Fruit fly (Drosophila melanogaster) whole organism, embryonic: ENCODE data around the gene Ts.

Source experiments
- Ada2b ChIP-seq: fragments of 200-800 bp; sonication (Bioruptor generic); IDR thresholded peaks from 2 replicates; pipeline ENCODE4 v1.3.6; 2022; ENCODE audit warnings: missing biosample characterization, missing genetic modification characterization
- Awh ChIP-seq: fragments of 200-800 bp; sonication (Bioruptor generic); IDR thresholded peaks from 2 replicates; pipeline ENCODE4, ENCODE4 v1.3.6; 2022; ENCODE audit warnings: missing biosample characterization, missing genetic modification characterization
- CG10366 ChIP-seq: fragments of 200-800 bp; sonication (Bioruptor generic); IDR thresholded peaks from 2 replicates; pipeline ENCODE4 v1.3.6; 2022; ENCODE audit warnings: missing biosample characterization, missing genetic modification characterization
- CG11504 ChIP-seq: fragments of 200-800 bp; sonication (Bioruptor generic); optimal IDR thresholded peaks from 3 replicates; lab custom pipeline; 2019; ENCODE audit warnings: missing biosample characterization, mild to moderate bottlenecking, missing genetic modification characterization, moderate library complexity
- CG12071 ChIP-seq: fragments of 200-800 bp; sonication (Bioruptor generic); optimal IDR thresholded peaks from 3 replicates; lab custom pipeline; 2018; ENCODE audit warnings: missing biosample characterization, mild to moderate bottlenecking, missing genetic modification characterization
- CG12299 ChIP-seq: fragments of 200-800 bp; sonication (Bioruptor generic); optimal IDR thresholded peaks from 2 replicates; lab custom pipeline; 2018; ENCODE audit warnings: missing biosample characterization, mild to moderate bottlenecking, missing genetic modification characterization
- CG15601 ChIP-seq: fragments of 200-800 bp; sonication (Bioruptor generic); optimal IDR thresholded peaks from 3 replicates; lab custom pipeline; 2019; ENCODE audit warnings: missing biosample characterization, mild to moderate bottlenecking, missing genetic modification characterization, moderate library complexity
- CG17359 ChIP-seq: fragments of 200-800 bp; sonication (Bioruptor generic); optimal IDR thresholded peaks from 3 replicates; lab custom pipeline; 2018; ENCODE audit warnings: missing biosample characterization, mild to moderate bottlenecking, missing genetic modification characterization, moderate library complexity
- CG17385 ChIP-seq: fragments of 200-800 bp; sonication (Bioruptor generic); optimal IDR thresholded peaks from 3 replicates; lab custom pipeline; 2018; ENCODE audit warnings: missing biosample characterization, mild to moderate bottlenecking, missing genetic modification characterization
- CG2129 ChIP-seq: fragments of 200-800 bp; sonication (Bioruptor generic); IDR thresholded peaks from 2 replicates; pipeline ENCODE4 v1.3.6; 2022; ENCODE audit warnings: missing biosample characterization, missing genetic modification characterization; ENCODE audit not compliant: partially characterized antibody
- CG2199 ChIP-seq: fragments of 200-800 bp; sonication (Bioruptor generic); IDR thresholded peaks from 3 replicates; pipeline ENCODE4 v1.3.6; 2022; ENCODE audit warnings: missing biosample characterization, missing genetic modification characterization
- CG30020 ChIP-seq: fragments of 200-800 bp; optimal IDR thresholded peaks from 2 replicates; lab custom pipeline; 2019; ENCODE audit warnings: missing biosample characterization, mild to moderate bottlenecking, missing genetic modification characterization, moderate library complexity
- CG43689 ChIP-seq: fragments of 200-800 bp; sonication (Bioruptor generic); IDR thresholded peaks from 2 replicates; pipeline ENCODE4 v1.3.6; 2022; ENCODE audit warnings: missing biosample characterization, missing genetic modification characterization
- CG4854 ChIP-seq: fragments of 200-800 bp; sonication (Bioruptor generic); optimal IDR thresholded peaks from 2 replicates; lab custom pipeline; 2016; ENCODE audit warnings: missing biosample characterization, missing genetic modification characterization, inconsistent platforms
- CG5245 ChIP-seq: fragments of 200-800 bp; sonication (Bioruptor generic); optimal IDR thresholded peaks from 3 replicates; lab custom pipeline; 2016; ENCODE audit warnings: missing biosample characterization, missing genetic modification characterization
- CG6791 ChIP-seq: fragments of 200-800 bp; sonication (Bioruptor generic); IDR thresholded peaks from 3 replicates; pipeline ENCODE4 v1.3.6; 2022; ENCODE audit warnings: missing biosample characterization, missing genetic modification characterization; ENCODE audit not compliant: partially characterized antibody
- CG7271 ChIP-seq: fragments of 200-800 bp; sonication (Bioruptor generic); optimal IDR thresholded peaks from 2 replicates; lab custom pipeline; 2018; ENCODE audit warnings: missing biosample characterization, mild to moderate bottlenecking, missing genetic modification characterization, moderate library complexity
- CG7928 ChIP-seq: fragments of 200-800 bp; sonication (Bioruptor generic); optimal IDR thresholded peaks from 2 replicates; lab custom pipeline; 2017; ENCODE audit warnings: missing biosample characterization, mild to moderate bottlenecking, missing genetic modification characterization
- CG8281 ChIP-seq: fragments of 200-800 bp; sonication (Bioruptor generic); optimal IDR thresholded peaks from 2 replicates; lab custom pipeline; 2018; ENCODE audit warnings: missing biosample characterization, mild to moderate bottlenecking, missing genetic modification characterization, moderate library complexity
- CG9797 ChIP-seq: fragments of 200-800 bp; sonication (Bioruptor generic); optimal IDR thresholded peaks from 3 replicates; lab custom pipeline; 2018; ENCODE audit warnings: missing biosample characterization, mild to moderate bottlenecking, missing genetic modification characterization
- D ChIP-seq, 2 experiments: fragments of 200-800 bp in 1 of 2; fragments of >200 bp in 1 of 2; sonication (Bioruptor generic) in 1 of 2; optimal IDR thresholded peaks; 2 replicates in 1 of 2; 3 replicates in 1 of 2; lab custom pipeline; 2017; ENCODE audit warnings: mild to moderate bottlenecking in 1 of 2, missing biosample characterization in 1 of 2, missing genetic modification characterization in 1 of 2, missing genetic modification reagents in 1 of 2
- Elba2 ChIP-seq: fragments of 200-800 bp; sonication (Bioruptor generic); optimal IDR thresholded peaks from 3 replicates; lab custom pipeline; 2016; ENCODE audit warnings: missing biosample characterization, missing genetic modification characterization
- HLH54F ChIP-seq: fragments of 200-800 bp; sonication (Bioruptor generic); optimal IDR thresholded peaks from 3 replicates; lab custom pipeline; 2016; ENCODE audit warnings: missing biosample characterization, missing genetic modification characterization
- Poxn ChIP-seq: fragments of 200-800 bp; sonication (Bioruptor generic); IDR thresholded peaks from 2 replicates; pipeline ENCODE4 v1.3.6; 2022; ENCODE audit warnings: missing biosample characterization, missing genetic modification characterization
- Sry-β ChIP-seq: fragments of 200-800 bp; sonication (Bioruptor generic); optimal IDR thresholded peaks from 2 replicates; lab custom pipeline; 2018; ENCODE audit warnings: missing biosample characterization, mild to moderate bottlenecking, missing genetic modification characterization, moderate library complexity
- Sry-δ ChIP-seq: fragments of 200-800 bp; sonication (Bioruptor generic); optimal IDR thresholded peaks from 2 replicates; lab custom pipeline; 2016; ENCODE audit warnings: missing biosample characterization, missing genetic modification characterization
- Xrp1 ChIP-seq: fragments of 200-800 bp; sonication (Bioruptor generic); IDR thresholded peaks from 2 replicates; pipeline ENCODE4 v1.3.6; 2022; ENCODE audit warnings: missing biosample characterization, missing genetic modification characterization
- ab ChIP-seq: fragments of 200-800 bp; sonication (Bioruptor generic); optimal IDR thresholded peaks from 2 replicates; lab custom pipeline; 2016; ENCODE audit warnings: missing biosample characterization, missing genetic modification characterization
- ara ChIP-seq: fragments of 200-800 bp; sonication (Bioruptor generic); IDR thresholded peaks from 2 replicates; pipeline ENCODE4 v1.3.6; 2022; ENCODE audit warnings: missing biosample characterization, missing genetic modification characterization
- ash1 ChIP-seq: fragments of 200-800 bp; sonication (Bioruptor generic); optimal IDR thresholded peaks from 2 replicates; lab custom pipeline; 2018; ENCODE audit warnings: missing biosample characterization, mild to moderate bottlenecking, missing genetic modification characterization
- chinmo ChIP-seq: fragments of 200-800 bp; sonication (Bioruptor generic); IDR thresholded peaks from 4 replicates; pipeline ENCODE4 v1.3.6; 2022; ENCODE audit warnings: missing biosample characterization, missing genetic modification characterization; ENCODE audit not compliant: partially characterized antibody
- dati ChIP-seq: fragments of 200-800 bp; sonication (Bioruptor generic); IDR thresholded peaks from 2 replicates; pipeline ENCODE4 v1.3.6; 2022; ENCODE audit warnings: missing biosample characterization, missing genetic modification characterization
- disco-r ChIP-seq: fragments of 200-800 bp; sonication (Bioruptor generic); optimal IDR thresholded peaks from 2 replicates; lab custom pipeline; 2016; ENCODE audit warnings: missing biosample characterization, missing genetic modification characterization
- ems ChIP-seq: fragments of 200-800 bp; sonication (Bioruptor generic); optimal IDR thresholded peaks from 3 replicates; lab custom pipeline; 2016; ENCODE audit warnings: missing biosample characterization, missing genetic modification characterization
- gcm ChIP-seq: fragments of 200-800 bp; sonication (Bioruptor generic); optimal IDR thresholded peaks from 2 replicates; lab custom pipeline; 2019; ENCODE audit warnings: missing biosample characterization, mild to moderate bottlenecking, missing genetic modification characterization, moderate library complexity
- jing ChIP-seq: fragments of 200-800 bp; sonication (Bioruptor generic); optimal IDR thresholded peaks from 2 replicates; lab custom pipeline; 2018; ENCODE audit warnings: missing biosample characterization, mild to moderate bottlenecking, missing genetic modification characterization
- kni ChIP-seq: fragments of 200-800 bp; sonication (Bioruptor generic); optimal IDR thresholded peaks from 3 replicates; lab custom pipeline; 2017; ENCODE audit warnings: mild to moderate bottlenecking, missing biosample characterization, missing genetic modification reagents, missing genetic modification characterization
- knrl ChIP-seq: fragments of 200-800 bp; sonication (Bioruptor generic); IDR thresholded peaks from 3 replicates; pipeline ENCODE4 v1.3.6; 2022; ENCODE audit warnings: missing biosample characterization, missing genetic modification characterization; ENCODE audit not compliant: partially characterized antibody
- maf-S ChIP-seq: fragments of 200-800 bp; sonication (Bioruptor generic); optimal IDR thresholded peaks from 2 replicates; lab custom pipeline; 2016; ENCODE audit warnings: missing biosample characterization, missing genetic modification characterization
- mirr ChIP-seq: fragments of 200-800 bp; sonication (Bioruptor generic); optimal IDR thresholded peaks from 3 replicates; lab custom pipeline; 2018; ENCODE audit warnings: missing biosample characterization, mild to moderate bottlenecking, missing genetic modification characterization
- nmo ChIP-seq: fragments of 200-800 bp; sonication (Bioruptor generic); optimal IDR thresholded peaks from 2 replicates; lab custom pipeline; 2018; ENCODE audit warnings: missing biosample characterization, mild to moderate bottlenecking, missing genetic modification characterization, moderate library complexity
- onecut ChIP-seq: fragments of 200-800 bp; sonication (Bioruptor generic); IDR thresholded peaks from 2 replicates; pipeline ENCODE4 v1.3.6; 2022; ENCODE audit warnings: missing biosample characterization, missing genetic modification characterization
- otp ChIP-seq: fragments of 200-800 bp; sonication (Bioruptor generic); IDR thresholded peaks from 3 replicates; pipeline ENCODE4, ENCODE4 v1.3.6; 2022; ENCODE audit warnings: missing biosample characterization, missing genetic modification characterization
- peb ChIP-seq: fragments of 200-800 bp; sonication (Bioruptor generic); IDR thresholded peaks from 2 replicates; pipeline ENCODE4 v1.3.6; 2022; ENCODE audit warnings: missing biosample characterization, missing genetic modification characterization
- pho ChIP-seq: fragments of 200-800 bp; sonication (Bioruptor generic); optimal IDR thresholded peaks from 2 replicates; lab custom pipeline; 2016; ENCODE audit warnings: missing biosample characterization, missing genetic modification characterization
- pros ChIP-seq: fragments of 200-800 bp; sonication (Bioruptor generic); optimal IDR thresholded peaks from 3 replicates; lab custom pipeline; 2019; ENCODE audit warnings: missing biosample characterization, mild to moderate bottlenecking, missing genetic modification characterization, moderate library complexity
- sima ChIP-seq: fragments of 200-800 bp; sonication (Bioruptor generic); optimal IDR thresholded peaks from 2 replicates; lab custom pipeline; 2016; ENCODE audit warnings: missing biosample characterization, missing genetic modification characterization
- tgo ChIP-seq: fragments of 200-800 bp; sonication (Bioruptor generic); IDR thresholded peaks from 3 replicates; pipeline ENCODE4 v1.3.6; 2022; ENCODE audit warnings: missing biosample characterization, missing genetic modification characterization
- toy ChIP-seq: fragments of 200-800 bp; sonication (Bioruptor generic); IDR thresholded peaks from 2 replicates; pipeline ENCODE4 v1.3.6; 2022; ENCODE audit warnings: missing biosample characterization, missing genetic modification characterization
- tup ChIP-seq: fragments of 200-800 bp; sonication (Bioruptor generic); optimal IDR thresholded peaks from 2 replicates; lab custom pipeline; 2016; ENCODE audit warnings: missing biosample characterization, mild to moderate bottlenecking, missing genetic modification characterization, moderate library complexity

Ts gene

dm6 chr2L:2976829-2977228 lies 7.4 kb upstream of the Ts start, which contains the start of the genes CG9641 and CG3165 (continued):
- no peak for TF ChIP-seq gcm (GFP tag; lab: Kevin White, UChicago)
- peak; percentile 39 for TF ChIP-seq CG7928 (GFP tag; lab: Kevin White, UChicago)
- TF ChIP-seq onecut (GFP tag; lab: Robert Waterston, UW), result peak; percentile 75
- no peak for TF ChIP-seq CG17385 (GFP tag; lab: Kevin White, UChicago)
- TF ChIP-seq jing (GFP tag; lab: Kevin White, UChicago), result no peak
- TF ChIP-seq Sry-β (GFP tag; lab: Kevin White, UChicago), result peak; percentile 60
- peak; percentile 53 for TF ChIP-seq CG9797 (GFP tag; lab: Kevin White, UChicago)
- TF ChIP-seq ems (GFP tag; lab: Kevin White, UChicago), result peak; percentile 90
- peak; percentile 91 for TF ChIP-seq nmo
- TF ChIP-seq Sry-δ (GFP tag; lab: Kevin White, UChicago), result peak; percentile 98
- peak; percentile 80; the same call in 2 of the 3 replicates for TF ChIP-seq CG2199
- peak; percentile 74 for TF ChIP-seq disco-r (GFP tag; lab: Kevin White, UChicago)
- peak; percentile 79 for TF ChIP-seq CG30020 (tag; lab: Kevin White, UChicago)
- peak; percentile 72 for TF ChIP-seq Ada2b (GFP tag; lab: Robert Waterston, UW)
- TF ChIP-seq CG5245 (GFP tag; lab: Kevin White, UChicago), result peak; percentile 87
- peak; percentile 72 for TF ChIP-seq CG17359 (tag; lab: Kevin White, UChicago)
- TF ChIP-seq D (optimal IDR thresholded peaks at IDR 0.05; lab: Kevin White, UChicago), result no peak
- TF ChIP-seq D (GFP tag; optimal IDR thresholded peaks at IDR 0.05; lab: Kevin White, UChicago), result peak; percentile 72
- peak; percentile 55; the same call in 1 of the 3 replicates for TF ChIP-seq otp (GFP tag; lab: Robert Waterston, UW)
- peak; percentile 92 for TF ChIP-seq Xrp1 (GFP tag; lab: Robert Waterston, UW)
- no peak for TF ChIP-seq ash1 (GFP tag; lab: Kevin White, UChicago)
- peak; percentile 42; the same call in 1 of the 2 replicates for TF ChIP-seq Poxn (GFP tag; lab: Robert Waterston, UW)
- peak; percentile 97 for TF ChIP-seq knrl (GFP tag; lab: Robert Waterston, UW)
- no peak for TF ChIP-seq CG15601
- peak; percentile 78 for TF ChIP-seq CG4854 (GFP tag; lab: Kevin White, UChicago)
- peak; percentile 76; the same call in 1 of the 4 replicates for TF ChIP-seq chinmo (GFP tag; lab: Robert Waterston, UW)
- TF ChIP-seq dati, result no peak
- TF ChIP-seq CG7271 (tag; lab: Kevin White, UChicago), result peak; percentile 37
- TF ChIP-seq pros (GFP tag; lab: Kevin White, UChicago), result no peak
- TF ChIP-seq ab (GFP tag; lab: Kevin White, UChicago), result peak; percentile 76
- peak; percentile 93 for TF ChIP-seq HLH54F (GFP tag; lab: Kevin White, UChicago)
- TF ChIP-seq mirr (GFP tag; lab: Kevin White, UChicago), result no peak
- TF ChIP-seq Awh (GFP tag; lab: Robert Waterston, UW), result peak; percentile 64; the same call in 1 of the 2 replicates
- peak; percentile 91 for TF ChIP-seq CG2129 (GFP tag; lab: Robert Waterston, UW)
- TF ChIP-seq kni (GFP tag; lab: Kevin White, UChicago), result no peak
- TF ChIP-seq ara, result peak; percentile 76
- TF ChIP-seq CG8281, result no peak
- peak; percentile 83 for TF ChIP-seq pho (GFP tag; lab: Kevin White, UChicago)
- TF ChIP-seq sima (GFP tag; lab: Kevin White, UChicago), result peak; percentile 10
- peak; percentile 75 for TF ChIP-seq tgo (GFP tag; lab: Robert Waterston, UW)
- peak; percentile 52 for TF ChIP-seq CG43689
- TF ChIP-seq peb (GFP tag; lab: Robert Waterston, UW), result peak; percentile 73
- peak; percentile 29 for TF ChIP-seq CG12071
- peak; percentile 81 for TF ChIP-seq CG10366 (GFP tag; lab: Robert Waterston, UW)
- no peak for TF ChIP-seq toy (GFP tag; lab: Robert Waterston, UW)
- TF ChIP-seq CG6791, result peak; percentile 92
- TF ChIP-seq Elba2 (GFP tag; lab: Kevin White, UChicago), result peak; percentile 55
- peak; percentile 88 for TF ChIP-seq maf-S (GFP tag; lab: Kevin White, UChicago)
- TF ChIP-seq CG11504 (tag; lab: Kevin White, UChicago), result no peak
- TF ChIP-seq tup, result peak; percentile 78
- peak; percentile 66 for TF ChIP-seq CG12299 (tag; lab: Kevin White, UChicago)
